Worm (Caenorhabditis elegans) whole organism, early embryonic: ENCODE results near the gene gst-4.

Source experiments
- B0310.2 ChIP-seq: sonication (generic microtip); optimal IDR thresholded peaks from 2 replicates; lab custom pipeline; 2016; ENCODE audit warnings: mild to moderate bottlenecking, missing genetic modification characterization, missing compliant biosample characterization
- F13C5.2 ChIP-seq: sonication (generic microtip); optimal IDR thresholded peaks from 2 replicates; lab custom pipeline; 2017; ENCODE audit warnings: mild to moderate bottlenecking, missing genetic modification characterization, inconsistent platforms, missing compliant biosample characterization
- aly-1 ChIP-seq: sonication (generic microtip); optimal IDR thresholded peaks from 2 replicates; lab custom pipeline; 2016; ENCODE audit warnings: missing genetic modification characterization, missing compliant biosample characterization
- ama-1 ChIP-seq: fragments of 150-350 bp; optimal IDR thresholded peaks from 2 replicates; lab custom pipeline; 2014
- ceh-13 ChIP-seq: fragments of 200-800 bp; sonication (Bioruptor generic); optimal IDR thresholded peaks from 2 replicates; lab custom pipeline; 2018; ENCODE audit warnings: mild to moderate bottlenecking, missing genetic modification characterization, missing compliant biosample characterization
- ceh-36 ChIP-seq: sonication (generic microtip); optimal IDR thresholded peaks from 2 replicates; lab custom pipeline; 2016; ENCODE audit warnings: missing genetic modification characterization, inconsistent platforms, missing compliant biosample characterization
- ets-7 ChIP-seq: sonication (generic microtip); optimal IDR thresholded peaks from 2 replicates; lab custom pipeline; 2016; ENCODE audit warnings: missing genotype, missing genetic modification characterization, missing compliant biosample characterization
- flt-1 ChIP-seq: fragments of 200-800 bp; sonication (Bioruptor generic); IDR thresholded peaks from 2 replicates; pipeline ENCODE4 v1.3.6; 2022; ENCODE audit warnings: missing genetic modification characterization, missing compliant biosample characterization
- hmbx-1 ChIP-seq: sonication (generic microtip); optimal IDR thresholded peaks from 2 replicates; lab custom pipeline; 2016; ENCODE audit warnings: mild to moderate bottlenecking, missing genetic modification characterization, missing compliant biosample characterization
- hmg-4 ChIP-seq: fragments of 200-800 bp; sonication (Bioruptor generic); optimal IDR thresholded peaks from 2 replicates; lab custom pipeline; 2018; ENCODE audit warnings: mild to moderate bottlenecking, missing genetic modification characterization, missing compliant biosample characterization
- hnd-1 ChIP-seq: sonication (generic microtip); optimal IDR thresholded peaks from 2 replicates; lab custom pipeline; 2016; ENCODE audit warnings: missing genetic modification characterization, missing compliant biosample characterization
- pes-1 ChIP-seq: fragments of 200-800 bp; sonication (Bioruptor generic); IDR thresholded peaks from 2 replicates; pipeline ENCODE4 v1.3.6; 2022; ENCODE audit warnings: missing genetic modification reagents, missing genetic modification characterization, missing compliant biosample characterization
- scrt-1 ChIP-seq: fragments of 200-800 bp; sonication (Bioruptor generic); IDR thresholded peaks from 2 replicates; pipeline ENCODE4 v1.3.6; 2022; ENCODE audit warnings: missing genetic modification characterization, missing compliant biosample characterization
- sea-1 ChIP-seq: fragments of 200-800 bp; sonication (Bioruptor generic); conservative IDR thresholded peaks from 2 replicates; pipeline ENCODE4 v1.3.6; 2022; ENCODE audit warnings: missing genetic modification characterization, missing compliant biosample characterization
- tbx-11 ChIP-seq: fragments of 200-800 bp; sonication (Bioruptor generic); IDR thresholded peaks from 2 replicates; pipeline ENCODE4 v1.3.6; 2022; ENCODE audit warnings: missing genetic modification characterization, missing compliant biosample characterization
- tbx-37 ChIP-seq: fragments of 200-800 bp; sonication (Bioruptor generic); conservative IDR thresholded peaks from 2 replicates; pipeline ENCODE4 v1.3.6; 2022; ENCODE audit warnings: missing genetic modification reagents, missing genetic modification characterization, missing compliant biosample characterization
- tra-4 ChIP-seq: sonication (generic microtip); optimal IDR thresholded peaks from 2 replicates; lab custom pipeline; 2017; ENCODE audit warnings: missing genetic modification characterization, missing compliant biosample characterization

gst-4 gene

ce11 chrIV:10141930-10142505, at the start of gene gst-4, which contains the start of the genes gst-2 and dhs-12:
Gene gst-4, plus strand, starts transcription at chrIV:10142225.
Gene gst-2, minus strand, starts transcription at chrIV:10142061.
Gene dhs-12, plus strand, starts transcription at chrIV:10142455.
- no peak for TF ChIP-seq tbx-37 (GFP tag; lab: Robert Waterston, UW)
- no peak for TF ChIP-seq tra-4 (tag; lab: Kevin White, UChicago)
- TF ChIP-seq hnd-1, result no peak
- TF ChIP-seq B0310.2, result no peak
- TF ChIP-seq ets-7 (tag; lab: Kevin White, UChicago), result no peak
- TF ChIP-seq ceh-36 (tag; lab: Kevin White, UChicago), result no peak
- no peak for TF ChIP-seq sea-1
- no peak for TF ChIP-seq flt-1 (GFP tag; lab: Robert Waterston, UW)
- no peak for TF ChIP-seq pes-1
- TF ChIP-seq hmbx-1 (tag; lab: Kevin White, UChicago), result no peak
- no peak for TF ChIP-seq F13C5.2 (tag; lab: Kevin White, UChicago)
- TF ChIP-seq hmg-4 (GFP tag; lab: Kevin White, UChicago), result no peak
- TF ChIP-seq aly-1 (tag; lab: Kevin White, UChicago), result no peak
- TF ChIP-seq ceh-13 (GFP tag; lab: Kevin White, UChicago), result no peak
- TF ChIP-seq scrt-1, result no peak
- no peak for TF ChIP-seq ama-1 (lab: Kevin White, UChicago)
- TF ChIP-seq tbx-11 (GFP tag; lab: Robert Waterston, UW), result no peak

- TF ChIP-seq aly-1 (tag; lab: Kevin White, UChicago) (no peak), flt-1 (GFP tag; lab: Robert Waterston, UW) (no peak), tbx-11 (GFP tag; lab: Robert Waterston, UW) (no peak), sea-1 (no peak), scrt-1 (no peak), hnd-1 (no peak), pes-1 (no peak), tra-4 (tag; lab: Kevin White, UChicago) (no peak), ceh-36 (tag; lab: Kevin White, UChicago) (no peak), ets-7 (tag; lab: Kevin White, UChicago) (no peak), F13C5.2 (tag; lab: Kevin White, UChicago) (no peak), B0310.2 (no peak), ceh-13 (GFP tag; lab: Kevin White, UChicago) (no peak), tbx-37 (GFP tag; lab: Robert Waterston, UW) (no peak), hmbx-1 (tag; lab: Kevin White, UChicago) (no peak), hmg-4 (GFP tag; lab: Kevin White, UChicago) (no peak), ama-1 (lab: Kevin White, UChicago) (no peak)
These were observed 46.9 kb upstream of the gst-4 start, which contains the start of the genes C04G2.5 and msp-36 for ce11 chrIV:10095171-10095570. Gene C04G2.5, minus strand, starts transcription at chrIV:10095271. Gene msp-36, plus strand, starts transcription at chrIV:10095433.

DNA sequence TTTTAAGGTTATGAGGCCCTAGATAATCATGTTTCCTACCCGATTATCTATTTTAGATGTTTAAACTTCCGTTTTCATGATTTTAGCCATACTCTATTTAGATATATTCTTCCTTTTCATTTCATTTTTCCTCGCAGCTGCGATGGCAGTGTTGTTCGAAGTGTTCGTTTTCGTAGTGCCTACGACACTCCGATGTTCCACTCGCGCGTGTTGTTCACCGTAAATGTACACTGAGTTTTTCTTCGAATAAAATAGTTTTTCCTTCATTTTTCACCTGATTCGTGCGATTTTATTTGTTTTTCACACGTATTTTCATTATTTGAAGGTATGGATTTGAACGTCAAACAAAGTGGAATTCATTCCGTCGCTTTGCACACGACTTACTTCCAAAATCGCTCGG, 45.1 kb upstream of the gst-4 start, which contains the start of gene dis-3:
TSS of gene dis-3 (plus strand) at position 322 of the 400 bp plus-strand sequence.
- no peak for TF ChIP-seq F13C5.2 (tag; lab: Kevin White, UChicago)
- TF ChIP-seq B0310.2, result no peak
- TF ChIP-seq hmg-4 (GFP tag; lab: Kevin White, UChicago), result no peak
- no peak for TF ChIP-seq flt-1 (GFP tag; lab: Robert Waterston, UW)
- TF ChIP-seq pes-1, result no peak
- no peak for TF ChIP-seq ceh-13 (GFP tag; lab: Kevin White, UChicago)
- no peak for TF ChIP-seq aly-1 (tag; lab: Kevin White, UChicago)
- no peak for TF ChIP-seq hmbx-1 (tag; lab: Kevin White, UChicago)
- no peak for TF ChIP-seq ceh-36 (tag; lab: Kevin White, UChicago)
- TF ChIP-seq sea-1, result no peak
- TF ChIP-seq tra-4 (tag; lab: Kevin White, UChicago), result no peak
- TF ChIP-seq tbx-11 (GFP tag; lab: Robert Waterston, UW), result no peak
- no peak for TF ChIP-seq ets-7 (tag; lab: Kevin White, UChicago)
- no peak for TF ChIP-seq ama-1 (lab: Kevin White, UChicago)

ce11 chrIV:10110417-10110816, 31.6 kb upstream of the gst-4 start, which contains the start of gene egl-38:
Gene egl-38, minus strand, starts transcription at chrIV:10110517.
- no peak for TF ChIP-seq scrt-1
- no peak for TF ChIP-seq aly-1 (tag; lab: Kevin White, UChicago)
- TF ChIP-seq ets-7 (tag; lab: Kevin White, UChicago), result no peak
- no peak for TF ChIP-seq sea-1
- no peak for TF ChIP-seq ama-1 (lab: Kevin White, UChicago)
- TF ChIP-seq hmg-4 (GFP tag; lab: Kevin White, UChicago), result no peak
- TF ChIP-seq F13C5.2 (tag; lab: Kevin White, UChicago), result no peak
- TF ChIP-seq pes-1, result no peak
- no peak for TF ChIP-seq ceh-13 (GFP tag; lab: Kevin White, UChicago)
- TF ChIP-seq tra-4 (tag; lab: Kevin White, UChicago), result no peak
- TF ChIP-seq tbx-11 (GFP tag; lab: Robert Waterston, UW), result no peak
- no peak for TF ChIP-seq B0310.2
- no peak for TF ChIP-seq hnd-1
- no peak for TF ChIP-seq flt-1 (GFP tag; lab: Robert Waterston, UW)
- no peak for TF ChIP-seq tbx-37 (GFP tag; lab: Robert Waterston, UW)
- TF ChIP-seq ceh-36 (tag; lab: Kevin White, UChicago), result no peak
- no peak for TF ChIP-seq hmbx-1 (tag; lab: Kevin White, UChicago)

- TF ChIP-seq tbx-11 (GFP tag; lab: Robert Waterston, UW) (no peak), pes-1 (no peak), sea-1 (no peak), ceh-36 (tag; lab: Kevin White, UChicago) (no peak), hnd-1 (no peak), ama-1 (lab: Kevin White, UChicago) (no peak), tbx-37 (GFP tag; lab: Robert Waterston, UW) (no peak), B0310.2 (no peak), hmbx-1 (tag; lab: Kevin White, UChicago) (no peak), hmg-4 (GFP tag; lab: Kevin White, UChicago) (no peak), ceh-13 (GFP tag; lab: Kevin White, UChicago) (no peak), scrt-1 (no peak)
These were observed 31.2 kb upstream of the gst-4 start for ce11 chrIV:10110870-10111269.

- no peak for TF ChIP-seq ceh-13 (GFP tag; lab: Kevin White, UChicago)
- no peak for TF ChIP-seq hnd-1
- no peak for TF ChIP-seq hmg-4 (GFP tag; lab: Kevin White, UChicago)
- no peak for TF ChIP-seq sea-1
- no peak for TF ChIP-seq ceh-36 (tag; lab: Kevin White, UChicago)
- no peak for TF ChIP-seq B0310.2
- no peak for TF ChIP-seq tbx-11 (GFP tag; lab: Robert Waterston, UW)
- TF ChIP-seq ets-7 (tag; lab: Kevin White, UChicago), result no peak
- TF ChIP-seq flt-1 (GFP tag; lab: Robert Waterston, UW), result no peak
- no peak for TF ChIP-seq tra-4 (tag; lab: Kevin White, UChicago)
- TF ChIP-seq hmbx-1 (tag; lab: Kevin White, UChicago), result no peak
- no peak for TF ChIP-seq aly-1 (tag; lab: Kevin White, UChicago)
These were observed 30.6 kb upstream of the gst-4 start, which contains the start of gene spch-1 for ce11 chrIV:10111441-10111840. Gene spch-1, minus strand, starts transcription at chrIV:10111541.
